Worm (Caenorhabditis elegans) whole organism, young adult: ENCODE measurements around the gene ttr-36.

Source experiments
- C17E4.6 ChIP-seq: fragments of 200-800 bp; sonication (Bioruptor generic); IDR thresholded peaks from 2 replicates; pipeline ENCODE4 v1.3.6; 2022; ENCODE audit warnings: missing genetic modification reagents, missing genetic modification characterization, missing compliant biosample characterization
- F23B12.7 ChIP-seq: sonication (generic microtip); optimal IDR thresholded peaks from 2 replicates; lab custom pipeline; 2017; ENCODE audit warnings: missing genetic modification characterization, mild to moderate bottlenecking, missing compliant biosample characterization, antibody characterized with exemption, moderate library complexity; ENCODE audit not compliant: insufficient read depth
- F37B4.10 ChIP-seq: fragments of 200-800 bp; sonication (Bioruptor generic); IDR thresholded peaks from 2 replicates; pipeline ENCODE4 v1.3.6; 2022; ENCODE audit warnings: missing genetic modification characterization, missing compliant biosample characterization
- F57A8.1 ChIP-seq: fragments of 200-800 bp; sonication (Bioruptor generic); optimal IDR thresholded peaks from 2 replicates; lab custom pipeline; 2018; ENCODE audit warnings: mild to moderate bottlenecking, missing genetic modification characterization, moderate library complexity, missing compliant biosample characterization
- T26A5.8 ChIP-seq: sonication (generic microtip); optimal IDR thresholded peaks from 2 replicates; lab custom pipeline; 2016; ENCODE audit warnings: missing genetic modification characterization, missing compliant biosample characterization
- Y53F4B.3 ChIP-seq: fragments of 200-800 bp; sonication (Bioruptor generic); IDR thresholded peaks from 2 replicates; pipeline ENCODE4 v1.3.6; 2022; ENCODE audit warnings: missing genetic modification reagents, missing genetic modification characterization, missing compliant biosample characterization
- Y67H2A.10 ChIP-seq: fragments of 200-800 bp; sonication (Bioruptor generic); conservative IDR thresholded peaks from 2 replicates; pipeline ENCODE4 v1.3.6; 2022; ENCODE audit warnings: missing genetic modification reagents, missing genetic modification characterization, missing compliant biosample characterization
- Y95B8A.8 ChIP-seq: fragments of 200-800 bp; sonication (Bioruptor generic); IDR thresholded peaks from 2 replicates; pipeline ENCODE4 v1.3.6; 2022; ENCODE audit warnings: missing genetic modification reagents, missing genetic modification characterization, missing compliant biosample characterization
- akir-1 ChIP-seq: fragments of 200-800 bp; sonication (Bioruptor generic); optimal IDR thresholded peaks from 2 replicates; lab custom pipeline; 2018; ENCODE audit warnings: mild to moderate bottlenecking, missing genetic modification characterization, moderate library complexity, missing compliant biosample characterization
- attf-5 ChIP-seq: fragments of 200-800 bp; sonication (Bioruptor generic); optimal IDR thresholded peaks from 2 replicates; lab custom pipeline; 2018; ENCODE audit warnings: mild to moderate bottlenecking, missing genetic modification characterization, missing compliant biosample characterization
- attf-6 ChIP-seq: fragments of 200-800 bp; sonication (Bioruptor generic); IDR thresholded peaks from 2 replicates; pipeline ENCODE4 v1.3.6; 2022; ENCODE audit warnings: missing genetic modification reagents, missing genetic modification characterization, missing compliant biosample characterization
- cebp-1 ChIP-seq, 2 experiments: fragments of 200-800 bp in 1 of 2; sonication (Bioruptor generic) in 1 of 2; sonication (generic microtip) in 1 of 2; IDR thresholded peaks in 1 of 2; optimal IDR thresholded peaks in 1 of 2; 2 replicates each; pipeline versions ENCODE4 v1.3.6 to Lab custom; 2017 to 2022; ENCODE audit warnings: missing compliant biosample characterization in 2 of 2, missing genetic modification characterization in 2 of 2, mild to moderate bottlenecking in 1 of 2, missing genetic modification reagents in 1 of 2, moderate library complexity in 1 of 2
- cebp-2 ChIP-seq: fragments of 200-800 bp; sonication (Bioruptor generic); IDR thresholded peaks from 2 replicates; pipeline ENCODE4 v1.3.6; 2022; ENCODE audit warnings: missing genetic modification characterization, missing compliant biosample characterization
- ceh-40 ChIP-seq: fragments of 200-800 bp; sonication (Bioruptor generic); IDR thresholded peaks from 2 replicates; pipeline ENCODE4 v1.3.6; 2022; ENCODE audit warnings: missing genetic modification characterization, missing compliant biosample characterization
- ceh-91 ChIP-seq: fragments of 200-800 bp; sonication (Bioruptor generic); IDR thresholded peaks from 2 replicates; pipeline ENCODE4 v1.3.6; 2022; ENCODE audit warnings: missing genetic modification reagents, missing genetic modification characterization, missing compliant biosample characterization
- dox-1 ChIP-seq: fragments of 200-800 bp; sonication (Bioruptor generic); IDR thresholded peaks from 2 replicates; pipeline ENCODE4 v1.3.6; 2022; ENCODE audit warnings: missing genetic modification reagents, missing genetic modification characterization, missing compliant biosample characterization
- egl-18 ChIP-seq: fragments of 200-800 bp; sonication (Bioruptor generic); IDR thresholded peaks from 2 replicates; pipeline ENCODE4 v1.3.6; 2022; ENCODE audit warnings: missing genetic modification reagents, missing genetic modification characterization, missing compliant biosample characterization
- ets-4 ChIP-seq: fragments of 200-800 bp; sonication (Bioruptor generic); optimal IDR thresholded peaks from 2 replicates; lab custom pipeline; 2018; ENCODE audit warnings: mild to moderate bottlenecking, missing genetic modification characterization, missing compliant biosample characterization
- lag-1 ChIP-seq: fragments of 200-800 bp; sonication (Bioruptor generic); IDR thresholded peaks from 2 replicates; pipeline ENCODE4 v1.3.6; 2022; ENCODE audit warnings: missing genetic modification reagents, missing genetic modification characterization, missing compliant biosample characterization
- let-607 ChIP-seq, 2 experiments: fragments of 200-800 bp in 1 of 2; sonication (Bioruptor generic) in 1 of 2; sonication (generic microtip) in 1 of 2; optimal IDR thresholded peaks; 2 replicates each; lab custom pipeline; 2016 to 2018; ENCODE audit warnings: mild to moderate bottlenecking in 2 of 2, missing compliant biosample characterization in 2 of 2, missing genetic modification characterization in 2 of 2, moderate library complexity in 2 of 2, missing genotype in 1 of 2
- lin-26 ChIP-seq: fragments of 200-800 bp; sonication (Bioruptor generic); IDR thresholded peaks from 2 replicates; pipeline ENCODE4 v1.3.6; 2022; ENCODE audit warnings: missing genetic modification reagents, missing genetic modification characterization, missing compliant biosample characterization
- lsy-27 ChIP-seq: sonication (generic microtip); optimal IDR thresholded peaks from 2 replicates; lab custom pipeline; 2017; ENCODE audit warnings: missing genetic modification characterization, mild to moderate bottlenecking, missing compliant biosample characterization, antibody characterized with exemption, missing genotype, borderline replicate concordance; ENCODE audit not compliant: insufficient read depth
- madf-6 ChIP-seq: fragments of 200-800 bp; sonication (Bioruptor generic); IDR thresholded peaks from 2 replicates; pipeline ENCODE4 v1.3.6; 2022; ENCODE audit warnings: missing genetic modification reagents, missing genetic modification characterization, missing compliant biosample characterization
- mxl-1 ChIP-seq: sonication (generic microtip); optimal IDR thresholded peaks from 2 replicates; lab custom pipeline; 2016; ENCODE audit warnings: missing genetic modification characterization, missing compliant biosample characterization
- nfyb-1 ChIP-seq: fragments of 200-800 bp; sonication (Bioruptor generic); IDR thresholded peaks from 2 replicates; pipeline ENCODE4 v1.3.6; 2022; ENCODE audit warnings: missing genetic modification reagents, missing genetic modification characterization, missing compliant biosample characterization
- nhr-80 ChIP-seq: sonication (generic microtip); optimal IDR thresholded peaks from 2 replicates; lab custom pipeline; 2016; ENCODE audit warnings: missing genetic modification characterization, missing compliant biosample characterization
- sdz-38 ChIP-seq: sonication (generic microtip); optimal IDR thresholded peaks from 2 replicates; lab custom pipeline; 2016; ENCODE audit warnings: missing genotype, missing genetic modification characterization, missing compliant biosample characterization
- snpc-1.3 ChIP-seq: sonication (generic microtip); optimal IDR thresholded peaks from 2 replicates; lab custom pipeline; 2017; ENCODE audit warnings: missing genetic modification characterization, mild to moderate bottlenecking, missing compliant biosample characterization, antibody characterized with exemption, moderate library complexity, missing genotype, missing genetic modification reagents; ENCODE audit not compliant: insufficient read depth
- snpc-3.4 ChIP-seq: sonication (generic microtip); optimal IDR thresholded peaks from 2 replicates; lab custom pipeline; 2017; ENCODE audit warnings: missing genetic modification characterization, mild to moderate bottlenecking, missing compliant biosample characterization, antibody characterized with exemption, moderate library complexity, missing genotype, missing genetic modification reagents
- somi-1 ChIP-seq: fragments of 200-800 bp; sonication (Bioruptor generic); optimal IDR thresholded peaks from 2 replicates; lab custom pipeline; 2018; ENCODE audit warnings: mild to moderate bottlenecking, missing genetic modification characterization, missing compliant biosample characterization
- sptf-2 ChIP-seq: fragments of 200-800 bp; sonication (Bioruptor generic); optimal IDR thresholded peaks from 2 replicates; lab custom pipeline; 2018; ENCODE audit warnings: mild to moderate bottlenecking, missing genetic modification characterization, missing compliant biosample characterization
- tbx-9 ChIP-seq: sonication (generic microtip); optimal IDR thresholded peaks from 2 replicates; lab custom pipeline; 2016; ENCODE audit warnings: borderline replicate concordance, missing genetic modification characterization, inconsistent platforms, missing compliant biosample characterization
- xnd-1 ChIP-seq: sonication (generic microtip); optimal IDR thresholded peaks from 2 replicates; lab custom pipeline; 2016; ENCODE audit warnings: missing genotype, missing genetic modification reagents, missing genetic modification characterization, missing compliant biosample characterization
- zim-3 ChIP-seq: sonication (generic microtip); optimal IDR thresholded peaks from 2 replicates; lab custom pipeline; 2017; ENCODE audit warnings: mild to moderate bottlenecking, missing genetic modification characterization, moderate library complexity, missing compliant biosample characterization

ttr-36 gene

DNA sequence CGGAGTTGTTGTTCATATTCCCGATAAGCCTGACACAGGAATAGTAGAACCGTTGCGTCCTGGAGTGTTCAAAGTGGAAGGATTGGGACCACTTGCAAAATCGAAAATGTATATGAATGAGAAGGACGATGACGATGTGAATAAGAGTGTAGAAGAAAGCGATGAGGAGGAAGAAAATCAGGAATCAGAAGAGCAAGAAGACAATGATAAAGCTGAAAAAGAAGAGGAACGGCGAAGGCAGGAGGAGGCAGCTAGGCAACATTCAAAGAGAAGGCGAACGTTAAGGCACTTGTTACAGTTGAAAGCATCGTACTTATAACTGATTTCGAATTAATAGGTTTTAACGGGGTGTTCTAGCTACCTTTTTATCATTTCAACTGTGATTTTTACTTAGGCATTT is 32.9 kb downstream of the ttr-36 start:
- TF ChIP-seq nfyb-1 = no peak
- TF ChIP-seq F57A8.1 = no peak
- TF ChIP-seq egl-18 = no peak
- no peak for TF ChIP-seq dox-1
- TF ChIP-seq lsy-27 (tag; lab: Kevin White, UChicago) = no peak
- TF ChIP-seq somi-1 (GFP tag; lab: Kevin White, UChicago) = no peak
- TF ChIP-seq snpc-1.3 (tag; lab: Kevin White, UChicago) = no peak
- no peak for TF ChIP-seq attf-6
- TF ChIP-seq Y95B8A.8 (GFP tag; lab: Robert Waterston, UW) = no peak
- no peak for TF ChIP-seq sdz-38 (tag; lab: Kevin White, UChicago)
- no peak for TF ChIP-seq madf-6 (GFP tag; lab: Robert Waterston, UW)
- no peak for TF ChIP-seq ets-4 (GFP tag; lab: Kevin White, UChicago)
- no peak for TF ChIP-seq F23B12.7 (tag; lab: Kevin White, UChicago)
- no peak for TF ChIP-seq xnd-1
- TF ChIP-seq cebp-2 = no peak
- no peak for TF ChIP-seq snpc-3.4 (tag; lab: Kevin White, UChicago)

DNA sequence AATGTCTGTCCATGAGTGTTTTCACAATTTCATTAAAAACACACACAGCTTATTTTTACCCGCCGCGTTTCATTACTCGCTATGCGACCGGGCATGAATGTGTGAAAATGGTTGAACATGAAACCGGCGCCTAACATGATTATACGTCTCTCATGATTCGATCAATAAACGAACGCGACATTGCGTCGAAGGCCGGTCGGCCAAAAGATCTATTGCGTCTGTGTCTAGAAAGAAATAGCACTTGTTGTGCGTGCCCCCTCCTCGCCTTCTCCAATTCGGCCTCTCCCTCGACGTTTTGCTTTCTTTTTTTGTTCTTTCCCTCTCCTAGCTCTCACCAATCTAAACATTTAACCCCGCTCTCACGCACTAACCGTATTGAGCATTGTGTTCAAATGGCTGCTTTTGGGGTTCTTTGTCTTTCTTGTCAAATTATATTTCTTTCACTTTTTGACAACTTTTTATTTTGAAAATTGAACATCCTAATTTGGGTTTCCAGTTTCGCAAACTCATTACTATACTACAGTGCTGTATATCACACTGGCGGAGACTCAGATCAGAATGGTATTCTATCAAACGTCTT is 40.4 kb downstream of the ttr-36 start:
- no peak for TF ChIP-seq cebp-1 (GFP tag; IDR thresholded peaks at IDR 0.05; lab: Robert Waterston, UW)
- TF ChIP-seq cebp-1 (tag; optimal IDR thresholded peaks at IDR 0.05; lab: Kevin White, UChicago) = peak; percentile 34
- TF ChIP-seq dox-1 = peak; percentile 51; the same call in 1 of the 2 replicates
- no peak for TF ChIP-seq sptf-2 (GFP tag; lab: Kevin White, UChicago)

DNA sequence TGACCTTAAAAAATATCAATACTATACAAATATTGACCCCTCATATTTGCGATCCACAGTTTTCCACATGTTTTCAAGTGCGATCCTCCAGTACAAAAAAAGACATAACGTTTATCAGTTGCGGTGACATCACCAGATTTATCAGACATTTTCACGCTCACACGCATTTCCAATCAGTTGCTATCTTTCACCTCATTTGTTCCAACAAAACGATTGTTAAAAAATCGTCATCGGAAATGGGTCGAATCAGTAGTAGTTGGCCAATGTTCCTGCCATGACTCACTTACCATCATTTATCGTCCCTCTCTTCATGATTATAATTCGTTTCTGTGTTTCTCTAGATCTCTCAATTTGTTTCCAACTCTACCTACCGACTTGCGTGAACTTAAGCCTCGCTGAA is 41.0 kb downstream of the ttr-36 start:
- TF ChIP-seq nhr-80 (tag; lab: Kevin White, UChicago) (peak; percentile 67), attf-5 (GFP tag; lab: Kevin White, UChicago) (no peak), let-607 (tag; optimal IDR thresholded peaks at IDR 0.05; lab: Kevin White, UChicago) (peak in 1 of 2 experiments; percentile 21)

DNA sequence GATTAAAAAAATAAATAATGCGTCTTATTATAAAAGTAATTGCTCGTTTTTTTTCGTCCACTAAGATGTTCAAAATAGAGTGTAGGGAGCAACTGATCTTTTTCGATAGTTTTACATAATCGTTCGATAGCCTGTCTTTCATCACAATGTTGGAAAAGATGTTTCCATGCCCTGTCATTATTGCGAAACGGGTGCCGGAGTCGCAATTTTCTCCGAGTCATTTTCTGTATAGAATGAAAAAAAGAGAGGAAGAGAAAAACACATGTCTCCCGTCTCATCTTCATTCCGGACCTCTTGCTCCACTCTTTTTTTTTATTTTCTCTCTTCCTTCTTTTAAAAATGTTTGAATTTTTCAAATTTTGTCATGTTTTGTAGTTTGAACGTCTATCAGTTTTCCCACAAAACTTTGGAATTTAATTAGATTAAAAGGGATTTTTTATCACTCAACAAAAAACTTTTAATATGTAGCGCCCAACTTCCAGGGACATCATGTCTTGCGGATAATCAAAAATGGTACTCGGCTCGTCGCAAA is 42.1 kb downstream of the ttr-36 start, which contains the start of gene svh-2:
TSS of gene svh-2 (plus strand) at position 482 of the 532 bp plus-strand sequence.
- TF ChIP-seq lag-1 (GFP tag; lab: Robert Waterston, UW) = no peak
- peak; percentile 38; the same call in 1 of the 2 replicates for TF ChIP-seq cebp-1 (GFP tag; IDR thresholded peaks at IDR 0.05; lab: Robert Waterston, UW)
- TF ChIP-seq cebp-1 (tag; optimal IDR thresholded peaks at IDR 0.05; lab: Kevin White, UChicago) = peak; percentile 89
- no peak for TF ChIP-seq ceh-91
- no peak for TF ChIP-seq ets-4 (GFP tag; lab: Kevin White, UChicago)
- TF ChIP-seq F23B12.7 (tag; lab: Kevin White, UChicago) = no peak
- TF ChIP-seq C17E4.6 (GFP tag; lab: Robert Waterston, UW) = no peak
- no peak for TF ChIP-seq somi-1 (GFP tag; lab: Kevin White, UChicago)
- TF ChIP-seq ceh-40 (GFP tag; lab: Robert Waterston, UW) = no peak
- TF ChIP-seq Y53F4B.3 (GFP tag; lab: Robert Waterston, UW) = no peak

DNA sequence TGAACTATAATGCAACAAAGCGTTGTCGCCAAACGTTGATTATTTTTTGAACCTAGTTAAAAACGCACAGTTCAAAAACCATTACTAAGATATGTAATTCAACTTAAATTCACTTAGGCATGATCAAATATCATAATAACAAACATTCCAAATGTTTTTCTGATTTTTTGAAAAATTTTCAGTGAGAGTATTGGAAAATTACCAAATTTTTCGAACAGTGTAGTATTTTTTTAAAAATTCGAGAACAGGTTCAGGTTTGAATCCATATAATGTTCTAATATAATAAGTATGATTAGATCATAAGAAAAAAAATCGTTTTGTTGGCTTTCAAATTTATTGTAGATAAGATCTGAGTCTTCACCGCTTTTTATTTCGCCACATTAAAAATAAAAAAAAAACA is 42.9 kb downstream of the ttr-36 start:
- TF ChIP-seq akir-1 (GFP tag; lab: Kevin White, UChicago) (no peak), Y67H2A.10 (GFP tag; lab: Robert Waterston, UW) (no peak), T26A5.8 (tag; lab: Kevin White, UChicago) (no peak), zim-3 (tag; lab: Kevin White, UChicago) (no peak), lin-26 (GFP tag; lab: Robert Waterston, UW) (no peak), mxl-1 (tag; lab: Kevin White, UChicago) (no peak), tbx-9 (tag; lab: Kevin White, UChicago) (no peak), snpc-3.4 (tag; lab: Kevin White, UChicago) (no peak), F37B4.10 (GFP tag; lab: Robert Waterston, UW) (no peak)
